Worm (Caenorhabditis elegans) whole organism, midembryonic: Measurements from ENCODE around the gene mcd-1.

Experiments
- T22C8.4 ChIP-seq: fragments of 200-800 bp; sonication (Bioruptor generic); IDR thresholded peaks from 2 replicates; pipeline ENCODE4 v1.3.6; 2022; ENCODE audit warnings: missing genetic modification characterization, missing compliant biosample characterization
- cog-1 ChIP-seq: sonication (generic microtip); optimal IDR thresholded peaks from 2 replicates; lab custom pipeline; 2016; ENCODE audit warnings: missing genetic modification characterization, missing compliant biosample characterization
- flt-1 ChIP-seq: fragments of 200-800 bp; sonication (Bioruptor generic); IDR thresholded peaks from 2 replicates; pipeline ENCODE4 v1.3.6; 2022; ENCODE audit warnings: missing genetic modification characterization, missing compliant biosample characterization
- klf-2 ChIP-seq: fragments of 200-800 bp; sonication (Bioruptor generic); conservative IDR thresholded peaks from 2 replicates; pipeline ENCODE4 v1.3.6; 2022; ENCODE audit warnings: missing genetic modification reagents, missing genetic modification characterization, missing compliant biosample characterization
- med-1 ChIP-seq: sonication (generic microtip); optimal IDR thresholded peaks from 2 replicates; lab custom pipeline; 2017; ENCODE audit warnings: missing genetic modification characterization, mild to moderate bottlenecking, missing compliant biosample characterization, antibody characterized with exemption, missing genetic modification reagents; ENCODE audit not compliant: insufficient read depth
- ref-1 ChIP-seq: fragments of 200-800 bp; sonication (Bioruptor generic); conservative IDR thresholded peaks from 2 replicates; pipeline ENCODE4 v1.3.6; 2022; ENCODE audit warnings: missing genetic modification reagents, missing genetic modification characterization, missing compliant biosample characterization
- tab-1 ChIP-seq: fragments of 200-800 bp; sonication (Bioruptor generic); IDR thresholded peaks from 2 replicates; pipeline ENCODE4 v1.3.6; 2022; ENCODE audit warnings: missing genetic modification characterization, missing compliant biosample characterization
- ztf-23 ChIP-seq: fragments of 200-800 bp; sonication (Bioruptor generic); IDR thresholded peaks from 2 replicates; pipeline ENCODE4 v1.3.6; 2022; ENCODE audit warnings: missing genetic modification reagents, missing genetic modification characterization, missing compliant biosample characterization
- ztf-29 ChIP-seq: fragments of 200-800 bp; sonication (Bioruptor generic); IDR thresholded peaks from 2 replicates; pipeline ENCODE4 v1.3.6; 2022; ENCODE audit warnings: missing genetic modification reagents, missing genetic modification characterization, missing compliant biosample characterization

mcd-1 gene

DNA sequence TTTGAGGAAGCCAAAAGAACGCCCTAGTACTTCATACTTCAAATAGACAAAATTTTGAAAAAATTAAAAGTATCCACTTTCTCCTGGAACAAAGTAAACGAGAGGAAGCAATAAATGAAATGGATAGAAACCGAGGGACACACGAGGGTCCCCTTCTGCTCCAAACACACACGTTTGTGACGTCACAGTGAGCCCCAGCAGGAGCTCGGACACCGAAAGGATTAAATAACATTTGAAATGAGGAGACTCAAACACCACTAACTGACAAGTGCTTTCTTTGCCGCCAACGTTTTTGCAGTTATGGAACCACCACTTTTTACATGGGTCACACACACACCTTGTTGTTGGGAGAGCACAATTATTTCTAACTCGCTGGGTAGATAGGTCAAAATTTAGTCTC is 15.1 kb downstream of the mcd-1 start:
- TF ChIP-seq flt-1 (GFP tag; lab: Robert Waterston, UW), result no peak

DNA sequence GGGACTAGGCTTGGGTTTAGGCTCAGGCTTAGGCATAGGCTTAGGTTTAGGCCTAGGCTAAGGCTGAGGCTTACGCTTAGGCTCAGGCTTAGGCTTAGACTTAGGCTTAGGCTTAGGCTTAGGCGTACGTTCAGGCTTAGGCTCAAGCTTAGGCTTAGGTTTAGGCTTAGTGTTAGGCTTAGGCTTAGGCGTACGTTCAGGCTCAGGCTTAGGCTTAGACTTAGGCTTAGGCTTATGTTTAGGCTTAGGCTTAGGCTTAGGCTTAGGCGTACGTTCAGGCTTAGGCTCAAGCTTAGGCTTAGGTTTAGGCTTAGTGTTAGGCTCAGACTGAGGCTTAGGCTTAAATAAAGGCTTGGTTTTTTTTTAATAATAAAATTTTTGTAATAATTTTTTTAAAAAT is 17.2 kb downstream of the mcd-1 start:
- peak; percentile 61; the same call in 1 of the 2 replicates for TF ChIP-seq tab-1 (GFP tag; lab: Robert Waterston, UW)

DNA sequence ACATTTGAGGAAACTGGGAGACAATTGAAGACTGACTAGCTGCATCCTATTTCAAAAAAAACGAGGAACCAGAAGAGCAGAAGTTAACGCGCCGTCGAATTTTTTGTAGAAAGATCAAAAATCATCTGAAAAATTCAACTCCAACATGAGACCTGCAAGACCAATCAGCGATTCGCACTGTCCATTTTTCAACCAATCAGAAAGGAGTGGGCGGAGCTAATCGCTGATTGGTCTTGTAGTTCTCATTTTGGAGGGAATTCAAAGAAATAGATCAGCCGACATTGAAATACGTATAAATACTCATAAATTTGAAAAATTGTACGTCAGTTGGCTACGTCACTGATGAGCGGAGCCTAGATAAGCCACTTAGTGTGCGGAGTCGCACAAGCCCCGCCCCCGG is 19.3 kb downstream of the mcd-1 start:
- TF ChIP-seq T22C8.4 (GFP tag; lab: Robert Waterston, UW) (no peak), med-1 (GFP tag; lab: Kevin White, UChicago) (no peak), ref-1 (GFP tag; lab: Robert Waterston, UW) (no peak), tab-1 (GFP tag; lab: Robert Waterston, UW) (no peak), ztf-23 (no peak), klf-2 (GFP tag; lab: Robert Waterston, UW) (no peak), flt-1 (GFP tag; lab: Robert Waterston, UW) (no peak), cog-1 (tag; lab: Kevin White, UChicago) (no peak), ztf-29 (GFP tag; lab: Robert Waterston, UW) (no peak)

DNA sequence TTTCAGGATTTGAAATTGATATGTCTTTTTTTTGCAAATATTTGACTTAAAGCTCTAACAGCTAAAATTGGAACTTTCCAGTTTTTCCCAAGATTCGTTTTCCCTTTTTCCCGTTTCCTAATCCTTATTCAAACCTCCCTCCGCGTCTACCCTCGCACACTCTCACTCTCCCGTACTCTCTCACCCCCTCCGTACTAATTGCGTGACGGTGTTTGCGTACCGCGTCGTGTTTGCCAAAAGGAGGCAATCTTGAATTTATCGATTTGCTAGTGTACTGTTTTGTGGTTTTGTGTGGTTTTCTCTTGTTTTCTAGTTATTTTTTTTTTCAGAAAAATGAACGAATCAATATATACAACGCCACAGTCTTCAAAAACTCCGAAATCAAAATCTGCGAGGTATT is 20.2 kb downstream of the mcd-1 start, which contains the start of gene citk-1:
citk-1 (plus strand) TSS at position 323 of the 400 bp plus-strand sequence.
- TF ChIP-seq ztf-29 (GFP tag; lab: Robert Waterston, UW) (no peak), cog-1 (tag; lab: Kevin White, UChicago) (peak; percentile 37), T22C8.4 (GFP tag; lab: Robert Waterston, UW) (peak; percentile 80), flt-1 (GFP tag; lab: Robert Waterston, UW) (0 out of 2 replicates have a peak, but pooled peaks have one; percentile 27)

- TF ChIP-seq cog-1 (tag; lab: Kevin White, UChicago) (no peak), tab-1 (GFP tag; lab: Robert Waterston, UW) (no peak), flt-1 (GFP tag; lab: Robert Waterston, UW) (no peak), ref-1 (GFP tag; lab: Robert Waterston, UW) (no peak), ztf-23 (no peak), klf-2 (GFP tag; lab: Robert Waterston, UW) (no peak), med-1 (GFP tag; lab: Kevin White, UChicago) (no peak), T22C8.4 (GFP tag; lab: Robert Waterston, UW) (no peak), ztf-29 (GFP tag; lab: Robert Waterston, UW) (no peak)
Observed at ce11 chrII:13916040-13916439, 27.7 kb downstream of the mcd-1 start, which contains the start of gene mltn-3. mltn-3 (plus strand) TSS chrII:13916340.

ce11 chrII:13919100-13919499 is 30.8 kb downstream of the mcd-1 start:
- no peak for TF ChIP-seq flt-1 (GFP tag; lab: Robert Waterston, UW)
- 0 out of 2 replicates have a peak, but pooled peaks have one; percentile 6 for TF ChIP-seq ztf-23
- no peak for TF ChIP-seq klf-2 (GFP tag; lab: Robert Waterston, UW)

DNA sequence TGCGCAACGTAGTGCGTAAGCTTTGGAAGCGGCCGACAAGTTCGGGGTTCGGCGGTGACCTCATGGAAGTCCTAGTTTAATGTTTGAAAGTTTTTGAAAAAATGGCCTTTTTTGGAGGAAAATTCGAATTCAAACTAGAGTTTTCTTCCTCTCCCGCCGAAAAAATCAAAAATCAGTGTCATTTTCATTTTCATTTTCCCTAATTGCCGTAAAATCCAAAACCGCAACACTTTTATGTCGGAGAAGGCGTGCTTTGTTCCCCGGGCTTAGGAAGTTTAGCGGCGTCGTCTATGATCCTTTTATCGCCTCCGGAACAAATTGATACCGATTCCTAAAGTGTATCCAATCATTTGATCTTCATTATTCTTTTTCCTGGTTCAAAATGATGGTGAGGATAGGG is 36.6 kb downstream of the mcd-1 start, which contains the start of gene mltn-5:
mltn-5 (plus strand) TSS at position 301 of the 400 bp plus-strand sequence.
- TF ChIP-seq ztf-23 (no peak), med-1 (GFP tag; lab: Kevin White, UChicago) (no peak), ref-1 (GFP tag; lab: Robert Waterston, UW) (no peak), cog-1 (tag; lab: Kevin White, UChicago) (no peak)

DNA sequence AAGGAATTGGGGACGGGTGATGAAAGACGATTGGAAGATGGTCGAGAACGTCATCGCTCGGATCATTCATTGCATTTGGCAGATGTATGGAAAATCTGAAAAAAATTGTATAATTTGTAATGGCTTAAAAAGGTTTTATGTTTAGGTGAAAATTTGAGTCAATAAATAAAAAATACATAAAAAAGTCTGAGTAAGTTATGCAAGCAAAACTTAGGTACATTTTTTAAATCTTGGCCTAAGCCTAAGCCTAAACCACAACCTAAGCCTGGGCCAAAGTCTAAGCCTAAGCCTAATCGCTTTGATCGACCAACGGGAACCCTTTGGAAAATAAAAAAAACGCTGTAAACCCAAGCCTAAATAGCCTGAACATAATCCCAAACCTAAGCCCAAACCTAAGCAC is 43.6 kb downstream of the mcd-1 start, which contains the start of gene hot-3:
hot-3 (minus strand) TSS at position 101 of the 400 bp plus-strand sequence.
- TF ChIP-seq ref-1 (GFP tag; lab: Robert Waterston, UW) (no peak), cog-1 (tag; lab: Kevin White, UChicago) (no peak), ztf-23 (no peak), flt-1 (GFP tag; lab: Robert Waterston, UW) (no peak), T22C8.4 (GFP tag; lab: Robert Waterston, UW) (no peak), ztf-29 (GFP tag; lab: Robert Waterston, UW) (no peak), tab-1 (GFP tag; lab: Robert Waterston, UW) (no peak), med-1 (GFP tag; lab: Kevin White, UChicago) (no peak), klf-2 (GFP tag; lab: Robert Waterston, UW) (no peak)

DNA sequence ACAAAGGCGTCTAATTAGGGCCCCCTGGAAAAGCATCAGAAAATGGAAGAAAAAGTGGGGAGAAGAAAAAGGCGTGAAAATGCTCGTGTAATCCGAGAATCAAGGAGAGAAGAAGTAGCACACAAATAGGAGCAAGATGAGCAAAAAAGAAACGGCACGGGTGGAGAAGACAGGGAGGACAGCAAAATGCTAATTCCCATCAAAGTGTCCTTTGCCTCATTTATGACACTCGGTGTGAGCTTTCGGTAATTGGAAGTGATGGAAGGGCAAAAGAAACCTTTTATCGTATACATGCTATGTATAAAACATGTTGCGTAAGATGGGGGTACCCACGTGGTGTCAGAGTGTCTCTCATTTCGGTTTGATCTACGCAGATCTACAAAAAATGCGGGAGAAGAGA is 45.2 kb downstream of the mcd-1 start:
- no peak for TF ChIP-seq tab-1 (GFP tag; lab: Robert Waterston, UW)
- no peak for TF ChIP-seq ztf-29 (GFP tag; lab: Robert Waterston, UW)
- TF ChIP-seq med-1 (GFP tag; lab: Kevin White, UChicago), result no peak
- no peak for TF ChIP-seq flt-1 (GFP tag; lab: Robert Waterston, UW)
- TF ChIP-seq cog-1 (tag; lab: Kevin White, UChicago), result no peak
- no peak for TF ChIP-seq ztf-23
- TF ChIP-seq klf-2 (GFP tag; lab: Robert Waterston, UW), result no peak
- no peak for TF ChIP-seq ref-1 (GFP tag; lab: Robert Waterston, UW)
- TF ChIP-seq T22C8.4 (GFP tag; lab: Robert Waterston, UW), result no peak

DNA sequence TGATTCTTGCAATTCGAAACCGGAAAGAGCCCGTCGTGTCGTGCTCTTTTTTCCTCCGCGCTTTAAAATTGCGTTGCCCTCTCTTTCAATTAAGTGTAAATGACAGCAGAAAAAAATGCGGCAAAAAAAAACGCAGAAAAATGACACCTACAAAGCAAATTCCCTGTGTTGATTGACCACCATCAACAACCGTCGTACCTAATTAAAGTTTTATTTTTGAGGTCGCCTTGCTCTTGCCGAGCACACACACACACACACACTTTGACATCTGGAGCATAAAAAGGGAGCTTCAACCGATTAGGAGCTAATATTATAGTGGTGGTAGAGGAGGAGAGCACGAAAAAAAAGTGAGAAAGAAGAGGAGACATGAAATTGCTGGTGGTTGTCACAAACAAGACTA is 47.6 kb downstream of the mcd-1 start:
- TF ChIP-seq med-1 (GFP tag; lab: Kevin White, UChicago) (no peak), cog-1 (tag; lab: Kevin White, UChicago) (no peak), tab-1 (GFP tag; lab: Robert Waterston, UW) (no peak), flt-1 (GFP tag; lab: Robert Waterston, UW) (no peak), ref-1 (GFP tag; lab: Robert Waterston, UW) (no peak), ztf-29 (GFP tag; lab: Robert Waterston, UW) (no peak), T22C8.4 (GFP tag; lab: Robert Waterston, UW) (no peak), klf-2 (GFP tag; lab: Robert Waterston, UW) (no peak), ztf-23 (no peak)
